Fruit fly (Drosophila melanogaster): Measurements from ENCODE around the gene Jon25Biii.

Gene Jon25Biii

dm6 chr2L:4936325-4936869 lies 14.2 kb downstream of the Jon25Biii start, which contains the start of gene hoe2 (continued):
- TF ChIP-seq dpn (GFP tag; optimal IDR thresholded peaks at IDR 0.05) (no peak), CG34224 (GFP tag; IDR thresholded peaks at IDR 0.05; ENCODE audit: partially characterized antibody) (0 out of 3 replicates have a peak, but pooled peaks have one; percentile 9), CG8089 (GFP tag; optimal IDR thresholded peaks at IDR 0.05) (no peak), Deaf1 (tag; optimal IDR thresholded peaks at IDR 0.05) (peak; percentile 94), grau (tag; optimal IDR thresholded peaks at IDR 0.05) (no peak), CG15514 (GFP tag; optimal IDR thresholded peaks at IDR 0.05) (peak; percentile 48), CG17328 (GFP tag; IDR thresholded peaks at IDR 0.05) (no peak), TFAM (GFP tag; optimal IDR thresholded peaks at IDR 0.05) (no peak), Asciz (GFP tag; optimal IDR thresholded peaks at IDR 0.05) (no peak), corto (GFP tag; optimal IDR thresholded peaks at IDR 0.05) (no peak), CG10979 (tag; optimal IDR thresholded peaks at IDR 0.05) (no peak)

- TF ChIP-seq CG16779 (GFP tag; IDR thresholded peaks at IDR 0.05) (no peak), CG32767 (GFP tag; IDR thresholded peaks at IDR 0.05) (no peak), CG12942 (GFP tag; optimal IDR thresholded peaks at IDR 0.05) (no peak), kni (GFP tag; optimal IDR thresholded peaks at IDR 0.05) (no peak), D19A (tag; optimal IDR thresholded peaks at IDR 0.05) (no peak), Trl (optimal IDR thresholded peaks at IDR 0.05) (no peak), Trl (GFP tag; optimal IDR thresholded peaks at IDR 0.05) (no peak), Usf (GFP tag; optimal IDR thresholded peaks at IDR 0.05) (no peak), CG2199 (GFP tag; IDR thresholded peaks at IDR 0.05) (no peak), CG2129 (GFP tag; IDR thresholded peaks at IDR 0.05; ENCODE audit: partially characterized antibody) (no peak), sqz (GFP tag; optimal IDR thresholded peaks at IDR 0.05) (no peak), MBD-R2 (GFP tag; IDR thresholded peaks at IDR 0.05) (no peak), nmo (GFP tag; optimal IDR thresholded peaks at IDR 0.05) (no peak), ato (GFP tag; IDR thresholded peaks at IDR 0.05; ENCODE audit: partially characterized antibody) (no peak)
Measured at dm6 chr2L:4932284-4932683, 18.3 kb downstream of the Jon25Biii start, which contains the start of gene hoe1. hoe1 (minus strand) TSS chr2L:4932384.

dm6 chr2L:4930541-4930940 lies 20.0 kb downstream of the Jon25Biii start:
- TF ChIP-seq CG1024 (GFP tag; IDR thresholded peaks at IDR 0.05) (no peak), Drgx (GFP tag; IDR thresholded peaks at IDR 0.05) (peak; percentile 44), CG6254 (GFP tag; optimal IDR thresholded peaks at IDR 0.05) (no peak), CG9817 (tag; optimal IDR thresholded peaks at IDR 0.05) (no peak), bbx (GFP tag; IDR thresholded peaks at IDR 0.05; ENCODE audit: partially characterized antibody) (no peak), Fer3 (tag; optimal IDR thresholded peaks at IDR 0.05) (peak; percentile 14), Dip2 (GFP tag; IDR thresholded peaks at IDR 0.05) (no peak), CG6689 (GFP tag; IDR thresholded peaks at IDR 0.05) (no peak), CG30403 (GFP tag; optimal IDR thresholded peaks at IDR 0.05) (no peak), CG10654 (GFP tag; optimal IDR thresholded peaks at IDR 0.05) (no peak), CG17359 (tag; optimal IDR thresholded peaks at IDR 0.05) (no peak), tna (GFP tag; IDR thresholded peaks at IDR 0.05; ENCODE audit: partially characterized antibody) (no peak), CG8924 (tag; optimal IDR thresholded peaks at IDR 0.05) (no peak), CG10209 (GFP tag; optimal IDR thresholded peaks at IDR 0.05) (no peak), D19B (GFP tag; optimal IDR thresholded peaks at IDR 0.05) (no peak), hkb (optimal IDR thresholded peaks at IDR 0.05) (no peak), hkb (GFP tag; IDR thresholded peaks at IDR 0.05) (0 out of 2 replicates have a peak, but pooled peaks have one; percentile 13), NfI (GFP tag; optimal IDR thresholded peaks at IDR 0.05) (no peak), Fer1 (GFP tag; optimal IDR thresholded peaks at IDR 0.05) (no peak), CG18476 (GFP tag; optimal IDR thresholded peaks at IDR 0.05) (no peak), her (GFP tag; optimal IDR thresholded peaks at IDR 0.05) (no peak), Xrp1 (GFP tag; IDR thresholded peaks at IDR 0.05) (no peak; the same call in 1 of the 2 replicates), CG11398 (GFP tag; optimal IDR thresholded peaks at IDR 0.05) (no peak), CG9609 (GFP tag; optimal IDR thresholded peaks at IDR 0.05) (no peak), maf-S (GFP tag; optimal IDR thresholded peaks at IDR 0.05) (no peak)
